Worm (Caenorhabditis elegans) whole organism, late embryonic: ENCODE results near the gene fat-3.
A peak's percentile ranks its signal among the peaks of the same experiment; 100 is the strongest.

ENCODE experiments used
- ama-1 ChIP-seq: fragments of 150-350 bp; optimal IDR thresholded peaks from 2 replicates; lab custom pipeline; 2014
- elt-2 ChIP-seq: sonication (generic microtip); optimal IDR thresholded peaks from 2 replicates; lab custom pipeline; 2016; ENCODE audit warnings: missing genetic modification reagents, missing genetic modification characterization, missing compliant biosample characterization
- hlh-30 ChIP-seq: sonication (generic microtip); optimal IDR thresholded peaks from 2 replicates; lab custom pipeline; 2017; ENCODE audit warnings: antibody characterized with exemption, missing genetic modification characterization, missing compliant biosample characterization; ENCODE audit not compliant: insufficient read depth
- pros-1 ChIP-seq: fragments of 150-350 bp; optimal IDR thresholded peaks from 2 replicates; lab custom pipeline; 2014; ENCODE audit warnings: missing biosample characterization, missing genetic modification reagents, missing genetic modification characterization
- syd-9 ChIP-seq: sonication (generic microtip); optimal IDR thresholded peaks from 2 replicates; lab custom pipeline; 2016; ENCODE audit warnings: mild to moderate bottlenecking, missing genetic modification characterization, moderate library complexity, missing compliant biosample characterization

ce11 chrIV:9801418-9801817 is 1.4 kb upstream of the fat-3 start:
- TF ChIP-seq pros-1, result no peak
- TF ChIP-seq elt-2 (tag; lab: Kevin White, UChicago), result peak; percentile 94
- no peak for TF ChIP-seq hlh-30 (tag; lab: Kevin White, UChicago)
- TF ChIP-seq syd-9, result no peak
- TF ChIP-seq ama-1 (lab: Kevin White, UChicago), result no peak
